Fruit fly (Drosophila melanogaster) whole organism, embryonic: Measurements from ENCODE around the gene Atg13.

ENCODE experiments used
- Aef1 ChIP-seq: fragments of 200-800 bp; sonication (Bioruptor generic); IDR thresholded peaks from 3 replicates; pipeline ENCODE4 v1.3.6; 2022; ENCODE audit warnings: missing biosample characterization, missing genetic modification characterization
- CG11093 ChIP-seq: fragments of 200-800 bp; sonication (Bioruptor generic); IDR thresholded peaks from 3 replicates; pipeline ENCODE4 v1.3.6; 2022; ENCODE audit warnings: missing biosample characterization, missing genetic modification characterization
- CG11247 ChIP-seq: fragments of 200-800 bp; sonication (Bioruptor generic); IDR thresholded peaks from 2 replicates; pipeline ENCODE4 v1.3.6; 2022; ENCODE audit warnings: missing biosample characterization, missing genetic modification characterization
- CG14014 ChIP-seq: fragments of 200-800 bp; sonication (Bioruptor generic); IDR thresholded peaks from 2 replicates; pipeline ENCODE4 v1.3.6; 2022; ENCODE audit warnings: missing biosample characterization, missing genetic modification characterization
- CG16779 ChIP-seq: fragments of 200-800 bp; sonication (Bioruptor generic); IDR thresholded peaks from 2 replicates; pipeline ENCODE4 v1.3.6; 2022; ENCODE audit warnings: missing biosample characterization, missing genetic modification characterization
- CG1792 ChIP-seq: fragments of 200-800 bp; sonication (Bioruptor generic); optimal IDR thresholded peaks from 2 replicates; lab custom pipeline; 2016; ENCODE audit warnings: missing biosample characterization, missing genetic modification characterization
- CG18599 ChIP-seq: fragments of 200-800 bp; sonication (Bioruptor generic); optimal IDR thresholded peaks from 3 replicates; lab custom pipeline; 2017; ENCODE audit warnings: missing biosample characterization, missing genetic modification characterization, mild to moderate bottlenecking, moderate library complexity, missing genetic modification reagents
- CG18619 ChIP-seq: fragments of 200-800 bp; sonication (Bioruptor generic); optimal IDR thresholded peaks from 3 replicates; lab custom pipeline; 2017; ENCODE audit warnings: missing biosample characterization, mild to moderate bottlenecking, missing genetic modification characterization
- CG2712 ChIP-seq: fragments of 200-800 bp; optimal IDR thresholded peaks from 3 replicates; lab custom pipeline; 2019; ENCODE audit warnings: missing biosample characterization, mild to moderate bottlenecking, missing genetic modification characterization, moderate library complexity
- CG33213 ChIP-seq: fragments of 200-800 bp; sonication (Bioruptor generic); optimal IDR thresholded peaks from 3 replicates; lab custom pipeline; 2016; ENCODE audit warnings: missing biosample characterization, missing genetic modification characterization
- CG33557 ChIP-seq: fragments of 200-800 bp; sonication (Bioruptor generic); optimal IDR thresholded peaks from 2 replicates; lab custom pipeline; 2019; ENCODE audit warnings: missing biosample characterization, mild to moderate bottlenecking, missing genetic modification characterization, moderate library complexity
- CG3838 ChIP-seq: fragments of 200-800 bp; sonication (Bioruptor generic); optimal IDR thresholded peaks from 3 replicates; lab custom pipeline; 2016; ENCODE audit warnings: missing biosample characterization, missing genetic modification characterization
- CG4328 ChIP-seq: fragments of 200-800 bp; sonication (Bioruptor generic); optimal IDR thresholded peaks from 3 replicates; lab custom pipeline; 2017; ENCODE audit warnings: missing biosample characterization, missing genetic modification reagents, missing genetic modification characterization
- CG43689 ChIP-seq: fragments of 200-800 bp; sonication (Bioruptor generic); IDR thresholded peaks from 2 replicates; pipeline ENCODE4 v1.3.6; 2022; ENCODE audit warnings: missing biosample characterization, missing genetic modification characterization
- CG4404 ChIP-seq: fragments of 200-800 bp; sonication (Bioruptor generic); IDR thresholded peaks from 2 replicates; pipeline ENCODE4 v1.3.6; 2022; ENCODE audit warnings: missing biosample characterization, missing genetic modification characterization
- CG4617 ChIP-seq: fragments of 200-800 bp; sonication (Bioruptor generic); optimal IDR thresholded peaks from 3 replicates; lab custom pipeline; 2016; ENCODE audit warnings: missing biosample characterization, missing genetic modification characterization, borderline replicate concordance
- CG4730 ChIP-seq: fragments of 200-800 bp; sonication (Bioruptor generic); IDR thresholded peaks from 2 replicates; pipeline ENCODE4 v1.3.6; 2022; ENCODE audit warnings: missing biosample characterization, missing genetic modification characterization
- CG5953 ChIP-seq: fragments of 200-800 bp; sonication (Bioruptor generic); IDR thresholded peaks from 2 replicates; pipeline ENCODE4 v1.3.6; 2022; ENCODE audit warnings: missing biosample characterization, missing genetic modification characterization
- CG6683 ChIP-seq: fragments of 200-800 bp; sonication (Bioruptor generic); optimal IDR thresholded peaks from 2 replicates; lab custom pipeline; 2017; ENCODE audit warnings: missing biosample characterization, mild to moderate bottlenecking, missing genetic modification characterization, missing genetic modification reagents
- CG6689 ChIP-seq: fragments of 200-800 bp; sonication (Bioruptor generic); IDR thresholded peaks from 2 replicates; pipeline ENCODE4 v1.3.6; 2022; ENCODE audit warnings: missing biosample characterization, missing genetic modification characterization
- CG8478 ChIP-seq: fragments of >200 bp; optimal IDR thresholded peaks from 2 replicates; lab custom pipeline; 2018
- CTCF ChIP-seq: fragments of 200-800 bp; sonication (Bioruptor generic); optimal IDR thresholded peaks from 2 replicates; lab custom pipeline; 2017; ENCODE audit warnings: missing biosample characterization, mild to moderate bottlenecking, missing genetic modification characterization, moderate library complexity
- Deaf1 ChIP-seq: fragments of 200-800 bp; optimal IDR thresholded peaks from 3 replicates; lab custom pipeline; 2019; ENCODE audit warnings: missing biosample characterization, mild to moderate bottlenecking, missing genetic modification characterization, moderate library complexity
- Dek ChIP-seq: fragments of 200-800 bp; sonication (Bioruptor generic); optimal IDR thresholded peaks from 3 replicates; lab custom pipeline; 2019; ENCODE audit warnings: missing biosample characterization, mild to moderate bottlenecking, missing genetic modification characterization, moderate library complexity
- Doc2 ChIP-seq: fragments of 200-800 bp; sonication (Bioruptor generic); IDR thresholded peaks from 2 replicates; pipeline ENCODE4 v1.3.6; 2022; ENCODE audit warnings: missing biosample characterization, missing genetic modification characterization
- Ets65A ChIP-seq: fragments of 200-800 bp; sonication (Bioruptor generic); peaks from one replicate; lab custom pipeline; 2016; ENCODE audit warnings: missing biosample characterization, missing genetic modification characterization
- Fer1 ChIP-seq: fragments of 200-800 bp; sonication (Bioruptor generic); optimal IDR thresholded peaks from 2 replicates; lab custom pipeline; 2017; ENCODE audit warnings: missing biosample characterization, mild to moderate bottlenecking, missing genetic modification characterization
- Lim3 ChIP-seq: fragments of 200-800 bp; sonication (Bioruptor generic); IDR thresholded peaks from 2 replicates; pipeline ENCODE4 v1.3.6; 2022; ENCODE audit warnings: missing biosample characterization, missing genetic modification characterization
- Lpt ChIP-seq: fragments of >200 bp; optimal IDR thresholded peaks from 2 replicates; lab custom pipeline; 2018; ENCODE audit warnings: missing biosample characterization, missing genetic modification characterization
- Opbp ChIP-seq: fragments of 200-800 bp; sonication (Bioruptor generic); IDR thresholded peaks from 3 replicates; pipeline ENCODE4 v1.3.6; 2022; ENCODE audit warnings: missing biosample characterization, missing genetic modification characterization; ENCODE audit not compliant: partially characterized antibody
- Optix ChIP-seq: fragments of 200-800 bp; sonication (Bioruptor generic); IDR thresholded peaks from 3 replicates; pipeline ENCODE4 v1.3.6; 2022; ENCODE audit warnings: missing biosample characterization, missing genetic modification characterization
- Sox102F ChIP-seq: fragments of 200-800 bp; sonication (Bioruptor generic); optimal IDR thresholded peaks from 2 replicates; lab custom pipeline; 2018; ENCODE audit warnings: missing biosample characterization, mild to moderate bottlenecking, missing genetic modification characterization, moderate library complexity
- Stat92E ChIP-seq, 3 experiments: fragments of >200 bp in 2 of 3; fragments of 200-800 bp in 1 of 3; sonication (Bioruptor generic) in 1 of 3; optimal IDR thresholded peaks; 2 replicates each; lab custom pipeline; 2017 to 2019; ENCODE audit warnings: missing biosample characterization in 3 of 3, missing genetic modification characterization in 3 of 3, mild to moderate bottlenecking in 1 of 3, moderate library complexity in 1 of 3
- YL-1 ChIP-seq: fragments of 200-800 bp; sonication (Bioruptor generic); optimal IDR thresholded peaks from 3 replicates; lab custom pipeline; 2017; ENCODE audit warnings: missing biosample characterization, mild to moderate bottlenecking, missing genetic modification characterization
- croc ChIP-seq: fragments of 200-800 bp; sonication (Bioruptor generic); conservative IDR thresholded peaks from 3 replicates; pipeline ENCODE4 v1.3.6; 2022; ENCODE audit warnings: missing biosample characterization, missing genetic modification characterization
- dan ChIP-seq: fragments of 200-800 bp; sonication (Bioruptor generic); IDR thresholded peaks from 2 replicates; pipeline ENCODE4 v1.3.6; 2022; ENCODE audit warnings: missing biosample characterization, missing genetic modification characterization
- dysf ChIP-seq: fragments of 200-800 bp; sonication (Bioruptor generic); IDR thresholded peaks from 3 replicates; pipeline ENCODE4 v1.3.6; 2022; ENCODE audit warnings: missing biosample characterization, missing genetic modification characterization
- h ChIP-seq: fragments of >200 bp; optimal IDR thresholded peaks from 2 replicates; lab custom pipeline; 2017
- kni ChIP-seq: fragments of 200-800 bp; sonication (Bioruptor generic); optimal IDR thresholded peaks from 3 replicates; lab custom pipeline; 2017; ENCODE audit warnings: mild to moderate bottlenecking, missing biosample characterization, missing genetic modification reagents, missing genetic modification characterization
- knrl ChIP-seq: fragments of 200-800 bp; sonication (Bioruptor generic); IDR thresholded peaks from 3 replicates; pipeline ENCODE4 v1.3.6; 2022; ENCODE audit warnings: missing biosample characterization, missing genetic modification characterization; ENCODE audit not compliant: partially characterized antibody
- lab ChIP-seq: fragments of 200-800 bp; sonication (Bioruptor generic); optimal IDR thresholded peaks from 3 replicates; lab custom pipeline; 2017; ENCODE audit warnings: missing biosample characterization, missing genetic modification characterization, mild to moderate bottlenecking, moderate library complexity, missing genetic modification reagents
- luna ChIP-seq: fragments of 200-800 bp; sonication (Bioruptor generic); optimal IDR thresholded peaks from 2 replicates; lab custom pipeline; 2016; ENCODE audit warnings: missing biosample characterization, missing genetic modification characterization
- nom ChIP-seq: fragments of 200-800 bp; sonication (Bioruptor generic); optimal IDR thresholded peaks from 2 replicates; lab custom pipeline; 2017; ENCODE audit warnings: missing biosample characterization, missing genetic modification characterization, mild to moderate bottlenecking, moderate library complexity, missing genetic modification reagents
- pnt ChIP-seq: fragments of 200-800 bp; sonication (Bioruptor generic); optimal IDR thresholded peaks from 3 replicates; lab custom pipeline; 2016; ENCODE audit warnings: missing biosample characterization, missing genetic modification characterization
- repo ChIP-seq: fragments of 200-800 bp; sonication (Bioruptor generic); optimal IDR thresholded peaks from 2 replicates; lab custom pipeline; 2016; ENCODE audit warnings: missing biosample characterization, missing genetic modification characterization
- rib ChIP-seq: fragments of 200-800 bp; sonication (Bioruptor generic); IDR thresholded peaks from 2 replicates; pipeline ENCODE4 v1.3.6; 2022; ENCODE audit warnings: missing biosample characterization, missing genetic modification characterization
- salm ChIP-seq: fragments of 200-800 bp; sonication (Bioruptor generic); optimal IDR thresholded peaks from 2 replicates; lab custom pipeline; 2018; ENCODE audit warnings: missing biosample characterization, mild to moderate bottlenecking, missing genetic modification characterization
- sd ChIP-seq: fragments of 200-800 bp; sonication (Bioruptor generic); optimal IDR thresholded peaks from 3 replicates; lab custom pipeline; 2018; ENCODE audit warnings: missing biosample characterization, mild to moderate bottlenecking, missing genetic modification characterization, moderate library complexity
- sim ChIP-seq: fragments of 200-800 bp; sonication (Bioruptor generic); IDR thresholded peaks from 2 replicates; pipeline ENCODE4 v1.3.6; 2022; ENCODE audit warnings: missing biosample characterization, missing genetic modification characterization
- tap ChIP-seq: fragments of 200-800 bp; optimal IDR thresholded peaks from 3 replicates; lab custom pipeline; 2019; ENCODE audit warnings: missing biosample characterization, mild to moderate bottlenecking, missing genetic modification characterization, moderate library complexity
- tio ChIP-seq: fragments of 200-800 bp; sonication (Bioruptor generic); optimal IDR thresholded peaks from 2 replicates; lab custom pipeline; 2017; ENCODE audit warnings: missing biosample characterization, missing genetic modification characterization, inconsistent platforms
- vnd ChIP-seq: fragments of 200-800 bp; sonication (Bioruptor generic); IDR thresholded peaks from 3 replicates; pipeline ENCODE4 v1.3.6; 2022; ENCODE audit warnings: missing biosample characterization, missing genetic modification characterization; ENCODE audit not compliant: partially characterized antibody
- wek ChIP-seq: fragments of 200-800 bp; sonication (Bioruptor generic); optimal IDR thresholded peaks from 3 replicates; lab custom pipeline; 2018; ENCODE audit warnings: missing biosample characterization, mild to moderate bottlenecking, missing genetic modification characterization, moderate library complexity

Atg13 gene

DNA sequence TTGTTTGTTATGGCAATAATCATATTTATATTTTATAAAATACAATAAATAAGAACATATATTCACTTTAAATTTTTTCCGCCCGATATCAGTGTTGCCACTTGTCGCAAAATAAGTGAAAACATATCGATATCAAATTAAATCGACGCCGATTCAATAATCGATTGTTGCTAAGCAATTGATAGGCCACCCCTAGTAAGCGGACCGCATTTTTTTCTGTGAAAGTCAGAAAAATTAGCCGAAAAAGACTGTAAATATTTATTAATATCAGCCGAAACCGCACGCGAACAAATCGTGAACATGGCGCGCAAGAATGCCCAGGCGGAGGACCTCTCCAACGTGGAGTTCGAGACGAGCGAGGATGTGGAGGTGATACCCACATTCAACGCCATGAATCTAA is 36.6 kb upstream of the Atg13 start, which contains the start of gene CG7483 (continued):
- TF ChIP-seq vnd (GFP tag; lab: Robert Waterston, UW) = peak; percentile 75
- TF ChIP-seq Optix (GFP tag; lab: Robert Waterston, UW) = no peak
- TF ChIP-seq CG1792 (GFP tag; lab: Kevin White, UChicago) = no peak
- TF ChIP-seq Fer1 = peak; percentile 26
- TF ChIP-seq sd (tag; lab: Kevin White, UChicago) = peak; percentile 56
- no peak for TF ChIP-seq dysf (GFP tag; lab: Robert Waterston, UW)
- no peak for TF ChIP-seq Aef1 (GFP tag; lab: Robert Waterston, UW)
- no peak for TF ChIP-seq Doc2 (GFP tag; lab: Robert Waterston, UW)
- TF ChIP-seq CG33557 (GFP tag; lab: Kevin White, UChicago) = peak; percentile 7
- no peak for TF ChIP-seq Dek (tag; lab: Kevin White, UChicago)
- no peak for TF ChIP-seq CG18619 (GFP tag; lab: Kevin White, UChicago)
- no peak for TF ChIP-seq CG33213 (GFP tag; lab: Kevin White, UChicago)
- no peak for TF ChIP-seq CG11247 (GFP tag; lab: Robert Waterston, UW)
- TF ChIP-seq nom (GFP tag; lab: Kevin White, UChicago) = no peak
- TF ChIP-seq Sox102F (GFP tag; lab: Kevin White, UChicago) = no peak
- TF ChIP-seq Lpt (GFP tag; lab: Kevin White, UChicago) = no peak
- TF ChIP-seq YL-1 = peak; percentile 75
- no peak for TF ChIP-seq rib (GFP tag; lab: Robert Waterston, UW)
- TF ChIP-seq CG4617 = peak; percentile 46
- no peak for TF ChIP-seq kni
- no peak for TF ChIP-seq h (lab: Kevin White, UChicago)
- no peak for TF ChIP-seq CG14014 (GFP tag; lab: Robert Waterston, UW)
- TF ChIP-seq CG5953 (GFP tag; lab: Robert Waterston, UW) = no peak
- no peak for TF ChIP-seq CG16779 (GFP tag; lab: Robert Waterston, UW)
- TF ChIP-seq dan (GFP tag; lab: Robert Waterston, UW) = no peak
- no peak for TF ChIP-seq wek (GFP tag; lab: Kevin White, UChicago)
- no peak for TF ChIP-seq lab
- TF ChIP-seq Ets65A (GFP tag; lab: Kevin White, UChicago) = no peak
- no peak for TF ChIP-seq CG6689
- TF ChIP-seq Opbp (GFP tag; lab: Robert Waterston, UW) = peak; percentile 82; the same call in 2 of the 3 replicates
- no peak for TF ChIP-seq Lim3
- TF ChIP-seq croc (GFP tag; lab: Robert Waterston, UW) = no peak
- peak; percentile 78 for TF ChIP-seq knrl (GFP tag; lab: Robert Waterston, UW)
- TF ChIP-seq pnt (GFP tag; lab: Kevin White, UChicago) = no peak
- no peak for TF ChIP-seq CG4328 (GFP tag; lab: Kevin White, UChicago)
- no peak for TF ChIP-seq CG11093
- no peak for TF ChIP-seq CG18599
- no peak for TF ChIP-seq tap
- no peak for TF ChIP-seq salm (tag; lab: Kevin White, UChicago)
- no peak for TF ChIP-seq sim (GFP tag; lab: Robert Waterston, UW)
- no peak for TF ChIP-seq CG4404 (GFP tag; lab: Robert Waterston, UW)
- TF ChIP-seq Stat92E (GFP tag; optimal IDR thresholded peaks at IDR 0.05; lab: Kevin White, UChicago) = peak in 1 of 3 experiments; percentile 43
- no peak for TF ChIP-seq CG43689 (GFP tag; lab: Robert Waterston, UW)
- TF ChIP-seq Deaf1 (tag; lab: Kevin White, UChicago) = no peak
- TF ChIP-seq repo (GFP tag; lab: Kevin White, UChicago) = no peak
- TF ChIP-seq tio (GFP tag; lab: Kevin White, UChicago) = no peak
- TF ChIP-seq luna = no peak
- TF ChIP-seq CG2712 (tag; lab: Kevin White, UChicago) = peak; percentile 22
- no peak for TF ChIP-seq CG8478
- no peak for TF ChIP-seq CG3838
- TF ChIP-seq CG6683 (GFP tag; lab: Kevin White, UChicago) = no peak
- no peak for TF ChIP-seq CTCF
- no peak for TF ChIP-seq CG4730 (GFP tag; lab: Robert Waterston, UW)
